Fruit fly (Drosophila melanogaster): Measurements from ENCODE around the gene Rox8.

- TF ChIP-seq esn (GFP tag; optimal IDR thresholded peaks at IDR 0.05) (no peak), cyc (GFP tag; optimal IDR thresholded peaks at IDR 0.05) (no peak), ss (GFP tag; optimal IDR thresholded peaks at IDR 0.05) (peak in 1 of 2 experiments; percentile 23), salr (GFP tag; optimal IDR thresholded peaks at IDR 0.05) (no peak), CG8632 (GFP tag; optimal IDR thresholded peaks at IDR 0.05) (no peak), net (GFP tag; optimal IDR thresholded peaks at IDR 0.05) (no peak), Hr4 (GFP tag; optimal IDR thresholded peaks at IDR 0.05) (no peak), Sox14 (GFP tag; optimal IDR thresholded peaks at IDR 0.05) (peak; percentile 99)
Observed at dm6 chr3R:24046580-24047225, 1.4 kb downstream of the Rox8 start.

Measured in whole organism, prepupa.